Fruit fly (Drosophila melanogaster) whole organism, wandering third instar larva: Measurements from ENCODE around the gene CG15283.

Experiments
- lola ChIP-seq: fragments of >200 bp; optimal IDR thresholded peaks from 2 replicates; lab custom pipeline; 2017; ENCODE audit warnings: missing biosample characterization, missing genetic modification characterization
- pan ChIP-seq: fragments of >200 bp; optimal IDR thresholded peaks from 2 replicates; lab custom pipeline; 2017
- psq ChIP-seq: fragments of 200-800 bp; sonication (Bioruptor generic); optimal IDR thresholded peaks from 3 replicates; lab custom pipeline; 2017; ENCODE audit warnings: missing biosample characterization, mild to moderate bottlenecking, missing genetic modification characterization, moderate library complexity

- TF ChIP-seq pan (lab: Kevin White, UChicago) = no peak
- TF ChIP-seq lola = no peak
- no peak for TF ChIP-seq psq (GFP tag; lab: Kevin White, UChicago)
Measured at dm6 chr2L:14488866-14489462, 38.2 kb upstream of the CG15283 start.
